Worm (Caenorhabditis elegans) whole organism, mixed stage, embryonic: Measurements from ENCODE around the gene C36B7.4.

Experiments used
- ces-1 ChIP-seq: fragments of 150-350 bp; optimal IDR thresholded peaks from 2 replicates; lab custom pipeline; 2014; ENCODE audit warnings: missing biosample characterization, missing genetic modification reagents, missing genetic modification characterization
- elt-3 ChIP-seq: fragments of 150-350 bp; optimal IDR thresholded peaks from 2 replicates; lab custom pipeline; 2014; ENCODE audit warnings: missing biosample characterization, missing genetic modification characterization
- mep-1 ChIP-seq: fragments of 150-350 bp; optimal IDR thresholded peaks from 2 replicates; lab custom pipeline; 2017; ENCODE audit warnings: missing biosample characterization, missing genetic modification reagents, missing genetic modification characterization, inconsistent platforms
- nhr-12 ChIP-seq: fragments of 150-350 bp; optimal IDR thresholded peaks from 2 replicates; lab custom pipeline; 2014; ENCODE audit warnings: missing biosample characterization, missing genetic modification characterization

DNA sequence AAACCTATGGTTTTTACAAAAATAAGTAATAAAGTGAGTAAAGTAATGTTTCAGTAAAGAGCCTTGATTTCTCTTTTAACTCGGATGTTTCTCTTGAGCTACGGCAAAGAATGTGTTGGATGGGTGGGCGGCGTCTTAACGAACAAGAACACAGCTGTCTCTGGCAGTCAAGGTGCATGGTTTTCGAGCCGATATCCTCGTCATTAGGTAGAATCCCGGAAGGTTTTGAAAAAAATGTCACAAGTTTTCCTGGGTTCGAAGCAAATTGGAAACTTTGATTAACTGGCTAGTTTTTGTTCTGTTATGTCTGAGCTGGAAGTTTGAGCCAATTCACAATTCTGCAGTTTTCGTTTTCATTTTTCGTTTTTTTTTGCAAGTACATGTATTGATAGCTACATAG lies 10.6 kb downstream of the C36B7.4 start, which contains the start of gene B0403.6:
- TF ChIP-seq nhr-12 (tag; lab: Kevin White, UChicago), result no peak
- TF ChIP-seq mep-1, result no peak
- TF ChIP-seq ces-1 (GFP tag; lab: Kevin White, UChicago), result no peak
- no peak for TF ChIP-seq elt-3 (tag; lab: Kevin White, UChicago)
